Fruit fly (Drosophila melanogaster): ENCODE data around the gene CG12594.

Gene CG12594

dm6 chr3R:11721593-11721992 is at the start of gene CG12594:
Gene CG12594, plus strand, starts transcription at chr3R:11721734.
- no peak for TF ChIP-seq CG17801 (GFP tag; optimal IDR thresholded peaks at IDR 0.05; ENCODE audit: partially characterized antibody)

dm6 chr3R:11671784-11672183 is 49.8 kb upstream of the CG12594 start:
- no peak for TF ChIP-seq CG17801 (GFP tag; optimal IDR thresholded peaks at IDR 0.05; ENCODE audit: partially characterized antibody)

DNA sequence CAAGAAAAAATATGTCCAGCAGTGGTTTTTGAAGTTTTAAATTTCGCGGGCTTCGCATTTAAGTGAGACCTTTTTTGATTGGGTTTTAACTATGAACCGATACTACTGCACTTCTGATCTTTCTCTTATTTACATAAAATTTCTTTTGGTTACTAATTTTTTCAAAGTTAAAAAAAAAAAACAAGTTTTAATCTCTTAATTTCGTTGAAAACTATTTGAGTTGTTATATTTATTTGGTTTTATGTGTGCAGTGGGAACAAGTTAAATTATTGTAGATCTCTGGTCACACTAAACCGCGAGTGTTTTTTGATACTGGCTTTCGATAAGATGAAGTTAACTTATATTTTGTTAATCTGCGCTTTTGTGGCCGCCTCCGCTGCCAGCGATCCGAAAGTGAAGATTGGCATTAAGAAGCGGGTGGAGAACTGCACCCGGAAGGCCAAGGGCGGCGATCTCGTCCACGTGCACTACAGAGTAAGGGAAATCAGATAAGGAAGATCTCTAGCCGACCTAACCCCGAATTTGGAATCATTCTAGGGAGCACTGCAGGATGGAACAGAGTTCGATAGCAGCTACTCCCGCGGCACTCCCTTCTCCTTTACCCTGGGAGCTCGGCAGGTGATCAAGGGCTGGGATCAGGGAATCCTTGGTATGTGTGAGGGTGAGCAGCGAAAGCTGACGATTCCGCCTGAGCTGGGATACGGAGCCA is 47.4 kb upstream of the CG12594 start, which contains the start of gene CG14715:
Gene CG14715, plus strand, starts transcription at position 267 of the 709 bp plus-strand sequence.
- TF ChIP-seq CG17801 (GFP tag; optimal IDR thresholded peaks at IDR 0.05; ENCODE audit: partially characterized antibody): no peak

DNA sequence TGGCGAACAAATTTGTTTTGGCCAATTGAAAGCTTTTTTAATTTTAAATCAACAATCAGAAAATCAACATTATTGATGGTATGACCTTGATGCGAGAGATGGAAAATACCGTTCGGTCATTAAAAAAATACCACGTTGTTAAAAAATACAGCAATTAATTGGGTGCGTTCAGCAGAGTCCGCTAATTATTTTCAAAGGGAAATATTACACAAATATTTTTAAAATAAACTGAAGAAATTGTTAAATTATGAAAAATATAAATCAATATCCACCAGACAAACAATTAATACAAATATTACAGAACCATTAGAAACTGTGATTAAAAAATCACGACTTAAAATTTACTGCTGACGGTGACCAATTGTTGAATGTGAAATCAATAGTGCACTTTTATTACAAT is 43.5 kb upstream of the CG12594 start, which contains the start of gene CG18476:
Gene CG18476, minus strand, starts transcription at position 101 of the 400 bp plus-strand sequence.
- TF ChIP-seq CG17801 (GFP tag; optimal IDR thresholded peaks at IDR 0.05; ENCODE audit: partially characterized antibody): peak; percentile 97

dm6 chr3R:11679513-11679912 is 42.0 kb upstream of the CG12594 start, which contains the start of the genes Taf12 and Ho:
Gene Taf12, minus strand, starts transcription at chr3R:11679690.
Gene Ho, plus strand, starts transcription at chr3R:11679743.
- TF ChIP-seq CG17801 (GFP tag; optimal IDR thresholded peaks at IDR 0.05; ENCODE audit: partially characterized antibody): peak; percentile 46

- TF ChIP-seq CG17801 (GFP tag; optimal IDR thresholded peaks at IDR 0.05; ENCODE audit: partially characterized antibody): no peak
Measured at dm6 chr3R:11683675-11684074, 37.9 kb upstream of the CG12594 start.

dm6 chr3R:11684316-11684715 is 37.2 kb upstream of the CG12594 start, which contains the start of gene CG6830:
Gene CG6830, minus strand, starts transcription at chr3R:11684342.
- no peak for TF ChIP-seq CG17801 (GFP tag; optimal IDR thresholded peaks at IDR 0.05; ENCODE audit: partially characterized antibody)

DNA sequence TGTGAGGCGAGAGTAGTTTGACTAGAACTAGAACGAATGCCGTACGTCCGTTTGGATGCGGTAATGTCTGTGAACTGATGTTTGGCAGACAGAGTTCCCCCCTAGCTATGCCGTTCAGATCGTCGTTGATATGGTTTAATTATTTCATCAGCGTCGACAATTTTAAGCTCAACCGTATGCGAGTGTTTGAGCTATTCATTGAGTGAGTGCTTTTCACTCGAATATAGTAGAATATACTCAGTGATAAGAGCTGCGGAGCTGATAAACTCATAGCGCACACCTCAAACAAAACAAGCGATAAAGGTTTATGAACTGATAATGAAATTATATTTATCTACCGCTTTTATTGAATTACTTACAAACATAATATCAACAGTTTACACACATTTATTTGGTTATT is 33.5 kb upstream of the CG12594 start, which contains the start of gene CG6834:
Gene CG6834, minus strand, starts transcription at position 79 of the 400 bp plus-strand sequence.
- peak; percentile 36 for TF ChIP-seq CG17801 (GFP tag; optimal IDR thresholded peaks at IDR 0.05; ENCODE audit: partially characterized antibody)

- TF ChIP-seq CG17801 (GFP tag; optimal IDR thresholded peaks at IDR 0.05; ENCODE audit: partially characterized antibody): no peak
Measured at dm6 chr3R:11689900-11690299, 31.6 kb upstream of the CG12594 start, which contains the start of gene CG6908. Gene CG6908, minus strand, starts transcription at chr3R:11690051.

dm6 chr3R:11690857-11691471 is 30.6 kb upstream of the CG12594 start:
- TF ChIP-seq CG17801 (GFP tag; optimal IDR thresholded peaks at IDR 0.05; ENCODE audit: partially characterized antibody): no peak

- no peak for TF ChIP-seq CG17801 (GFP tag; optimal IDR thresholded peaks at IDR 0.05; ENCODE audit: partially characterized antibody)
Measured at dm6 chr3R:11691747-11692146, 29.8 kb upstream of the CG12594 start, which contains the start of gene CG18765. Gene CG18765, minus strand, starts transcription at chr3R:11691799.

dm6 chr3R:11692504-11692903 is 29.0 kb upstream of the CG12594 start:
- TF ChIP-seq CG17801 (GFP tag; optimal IDR thresholded peaks at IDR 0.05; ENCODE audit: partially characterized antibody): no peak

dm6 chr3R:11694311-11695305 is 26.9 kb upstream of the CG12594 start, which contains the start of gene Fer3:
Gene Fer3, minus strand, starts transcription at chr3R:11694311.
- TF ChIP-seq CG17801 (GFP tag; optimal IDR thresholded peaks at IDR 0.05; ENCODE audit: partially characterized antibody): no peak

dm6 chr3R:11696209-11696608 is 25.3 kb upstream of the CG12594 start, which contains the start of gene CG14717:
Gene CG14717, plus strand, starts transcription at chr3R:11696509.
- TF ChIP-seq CG17801 (GFP tag; optimal IDR thresholded peaks at IDR 0.05; ENCODE audit: partially characterized antibody): no peak
